Worm (Caenorhabditis elegans) whole organism, late embryonic: ENCODE data around the gene R05D3.9.
A peak's percentile ranks its signal among the peaks of the same experiment; 100 is the strongest.

ENCODE experiments used
- C08G9.2 ChIP-seq: sonication (generic microtip); optimal IDR thresholded peaks from 2 replicates; lab custom pipeline; 2016; ENCODE audit warnings: mild to moderate bottlenecking, missing genetic modification characterization, moderate library complexity, missing compliant biosample characterization
- F13H6.1 ChIP-seq: sonication (generic microtip); optimal IDR thresholded peaks from 2 replicates; lab custom pipeline; 2016; ENCODE audit warnings: missing genetic modification characterization, missing compliant biosample characterization
- K02D7.2 ChIP-seq: sonication (generic microtip); optimal IDR thresholded peaks from 2 replicates; lab custom pipeline; 2017; ENCODE audit warnings: mild to moderate bottlenecking, missing genetic modification characterization, missing compliant biosample characterization
- ahr-1 ChIP-seq: sonication (generic microtip); optimal IDR thresholded peaks from 2 replicates; lab custom pipeline; 2016; ENCODE audit warnings: missing genetic modification characterization, missing compliant biosample characterization
- ceh-18 ChIP-seq: sonication (generic microtip); optimal IDR thresholded peaks from 2 replicates; lab custom pipeline; 2016; ENCODE audit warnings: missing genetic modification characterization, missing compliant biosample characterization
- ceh-19 ChIP-seq: fragments of 200-800 bp; sonication (Bioruptor generic); optimal IDR thresholded peaks from 2 replicates; lab custom pipeline; 2018; ENCODE audit warnings: mild to moderate bottlenecking, missing genetic modification characterization, missing compliant biosample characterization
- ceh-2 ChIP-seq: sonication (generic microtip); optimal IDR thresholded peaks from 2 replicates; lab custom pipeline; 2016; ENCODE audit warnings: missing genotype, missing genetic modification characterization, missing compliant biosample characterization
- ceh-22 ChIP-seq: sonication (generic microtip); optimal IDR thresholded peaks from 2 replicates; lab custom pipeline; 2017; ENCODE audit warnings: missing biosample characterization, missing genetic modification characterization
- ceh-24 ChIP-seq: sonication (generic microtip); optimal IDR thresholded peaks from 2 replicates; lab custom pipeline; 2016; ENCODE audit warnings: mild to moderate bottlenecking, missing genetic modification characterization, missing compliant biosample characterization
- ceh-30 ChIP-seq: fragments of 150-350 bp; optimal IDR thresholded peaks from 2 replicates; lab custom pipeline; 2014; ENCODE audit warnings: missing biosample characterization, missing genetic modification characterization
- ceh-31 ChIP-seq: sonication (generic microtip); optimal IDR thresholded peaks from 2 replicates; lab custom pipeline; 2016; ENCODE audit warnings: missing genetic modification characterization, missing compliant biosample characterization
- ceh-34 ChIP-seq: sonication (generic microtip); optimal IDR thresholded peaks from 2 replicates; lab custom pipeline; 2016; ENCODE audit warnings: mild to moderate bottlenecking, missing genetic modification characterization, missing compliant biosample characterization
- ceh-6 ChIP-seq: fragments of 200-800 bp; sonication (Bioruptor generic); optimal IDR thresholded peaks from 2 replicates; lab custom pipeline; 2018; ENCODE audit warnings: mild to moderate bottlenecking, missing genetic modification characterization, missing compliant biosample characterization
- ceh-9 ChIP-seq: sonication (generic microtip); optimal IDR thresholded peaks from 2 replicates; lab custom pipeline; 2016; ENCODE audit warnings: mild to moderate bottlenecking, missing genetic modification characterization, inconsistent platforms, missing compliant biosample characterization
- che-1 ChIP-seq: sonication (generic microtip); optimal IDR thresholded peaks from 2 replicates; lab custom pipeline; 2016; ENCODE audit warnings: mild to moderate bottlenecking, missing genetic modification characterization, missing compliant biosample characterization
- dmd-4 ChIP-seq: sonication (generic microtip); optimal IDR thresholded peaks from 2 replicates; lab custom pipeline; 2016; ENCODE audit warnings: borderline replicate concordance, missing genetic modification characterization, missing compliant biosample characterization
- elt-4 ChIP-seq: sonication (generic microtip); optimal IDR thresholded peaks from 2 replicates; lab custom pipeline; 2016; ENCODE audit warnings: missing genetic modification characterization, missing compliant biosample characterization
- ets-4 ChIP-seq: sonication (generic microtip); optimal IDR thresholded peaks from 2 replicates; lab custom pipeline; 2016; ENCODE audit warnings: missing genetic modification characterization, missing compliant biosample characterization
- fkh-6 ChIP-seq: sonication (generic microtip); optimal IDR thresholded peaks from 2 replicates; lab custom pipeline; 2016; ENCODE audit warnings: missing genetic modification characterization, missing compliant biosample characterization
- hlh-13 ChIP-seq: fragments of 200-800 bp; sonication (Bioruptor generic); optimal IDR thresholded peaks from 2 replicates; lab custom pipeline; 2018; ENCODE audit warnings: mild to moderate bottlenecking, missing genetic modification characterization, missing compliant biosample characterization
- hlh-15 ChIP-seq: sonication (generic microtip); optimal IDR thresholded peaks from 2 replicates; lab custom pipeline; 2016; ENCODE audit warnings: missing genetic modification characterization, missing compliant biosample characterization
- hlh-6 ChIP-seq: sonication (generic microtip); optimal IDR thresholded peaks from 2 replicates; lab custom pipeline; 2016; ENCODE audit warnings: missing genotype, missing genetic modification characterization, missing compliant biosample characterization
- hlh-8 ChIP-seq: sonication (generic microtip); optimal IDR thresholded peaks from 2 replicates; lab custom pipeline; 2016; ENCODE audit warnings: missing genotype, missing genetic modification characterization, missing compliant biosample characterization
- madf-2 ChIP-seq: sonication (generic microtip); optimal IDR thresholded peaks from 2 replicates; lab custom pipeline; 2017; ENCODE audit warnings: missing genetic modification characterization, missing compliant biosample characterization
- mec-3 ChIP-seq: sonication (generic microtip); optimal IDR thresholded peaks from 2 replicates; lab custom pipeline; 2016; ENCODE audit warnings: borderline replicate concordance, missing genetic modification characterization, missing compliant biosample characterization
- nfya-1 ChIP-seq: sonication (generic microtip); optimal IDR thresholded peaks from 2 replicates; lab custom pipeline; 2017; ENCODE audit warnings: missing genetic modification characterization, mild to moderate bottlenecking, missing compliant biosample characterization, antibody characterized with exemption, moderate library complexity
- npax-4 ChIP-seq: sonication (generic microtip); optimal IDR thresholded peaks from 2 replicates; lab custom pipeline; 2016; ENCODE audit warnings: missing genetic modification characterization, missing compliant biosample characterization
- pat-9 ChIP-seq: fragments of 200-800 bp; sonication (Bioruptor generic); optimal IDR thresholded peaks from 2 replicates; lab custom pipeline; 2018; ENCODE audit warnings: mild to moderate bottlenecking, missing genetic modification characterization, moderate library complexity, missing compliant biosample characterization
- pax-1 ChIP-seq: fragments of 150-350 bp; optimal IDR thresholded peaks from 2 replicates; lab custom pipeline; 2014; ENCODE audit warnings: missing biosample characterization, missing genetic modification characterization
- pha-2 ChIP-seq: sonication (generic microtip); optimal IDR thresholded peaks from 2 replicates; lab custom pipeline; 2017; ENCODE audit warnings: mild to moderate bottlenecking, missing genetic modification characterization, missing compliant biosample characterization
- pha-4 ChIP-seq: fragments of 150-350 bp; optimal IDR thresholded peaks from 2 replicates; lab custom pipeline; 2018; ENCODE audit warnings: missing biosample characterization, missing genetic modification reagents, missing genetic modification characterization
- pqm-1 ChIP-seq: sonication (generic microtip); optimal IDR thresholded peaks from 2 replicates; lab custom pipeline; 2016; ENCODE audit warnings: missing genetic modification characterization, missing compliant biosample characterization
- ref-2 ChIP-seq: sonication (generic microtip); optimal IDR thresholded peaks from 2 replicates; lab custom pipeline; 2016; ENCODE audit warnings: missing genetic modification characterization, missing compliant biosample characterization
- rnt-1 ChIP-seq: sonication (generic microtip); optimal IDR thresholded peaks from 2 replicates; lab custom pipeline; 2016; ENCODE audit warnings: missing genetic modification characterization, missing compliant biosample characterization
- sdc-2 ChIP-seq: sonication (generic microtip); optimal IDR thresholded peaks from 2 replicates; lab custom pipeline; 2016; ENCODE audit warnings: missing genotype, missing genetic modification characterization, missing compliant biosample characterization
- sox-2 ChIP-seq: fragments of 200-800 bp; sonication (Bioruptor generic); IDR thresholded peaks from 2 replicates; pipeline ENCODE4 v1.3.6; 2022; ENCODE audit warnings: missing genetic modification reagents, missing genetic modification characterization, missing compliant biosample characterization
- sox-4 ChIP-seq: sonication (generic microtip); optimal IDR thresholded peaks from 2 replicates; lab custom pipeline; 2017; ENCODE audit warnings: mild to moderate bottlenecking, missing genetic modification characterization, inconsistent platforms, missing compliant biosample characterization
- syd-9 ChIP-seq: sonication (generic microtip); optimal IDR thresholded peaks from 2 replicates; lab custom pipeline; 2016; ENCODE audit warnings: mild to moderate bottlenecking, missing genetic modification characterization, moderate library complexity, missing compliant biosample characterization
- tbx-2 ChIP-seq: sonication (generic microtip); optimal IDR thresholded peaks from 2 replicates; lab custom pipeline; 2016; ENCODE audit warnings: missing genetic modification characterization, missing compliant biosample characterization
- ttx-3 ChIP-seq: sonication (generic microtip); optimal IDR thresholded peaks from 2 replicates; lab custom pipeline; 2016; ENCODE audit warnings: missing genetic modification reagents, missing genetic modification characterization, missing compliant biosample characterization
- unc-3 ChIP-seq, 2 experiments: fragments of 200-800 bp in 1 of 2; sonication (Bioruptor generic) in 1 of 2; sonication (generic microtip) in 1 of 2; conservative IDR thresholded peaks in 1 of 2; optimal IDR thresholded peaks in 1 of 2; 2 replicates each; pipeline versions ENCODE4 v1.3.6 to Lab custom; 2016 to 2022; ENCODE audit warnings: missing compliant biosample characterization in 2 of 2, missing genetic modification characterization in 2 of 2, missing genetic modification reagents in 1 of 2
- unc-55 ChIP-seq: sonication (generic microtip); optimal IDR thresholded peaks from 2 replicates; lab custom pipeline; 2017; ENCODE audit warnings: missing biosample characterization, missing genetic modification reagents, missing genetic modification characterization
- unc-86 ChIP-seq: sonication (generic microtip); optimal IDR thresholded peaks from 2 replicates; lab custom pipeline; 2016; ENCODE audit warnings: missing genetic modification characterization, missing compliant biosample characterization
- ztf-16 ChIP-seq: sonication (generic microtip); optimal IDR thresholded peaks from 2 replicates; lab custom pipeline; 2017; ENCODE audit warnings: missing genetic modification characterization, missing compliant biosample characterization

Gene R05D3.9

DNA sequence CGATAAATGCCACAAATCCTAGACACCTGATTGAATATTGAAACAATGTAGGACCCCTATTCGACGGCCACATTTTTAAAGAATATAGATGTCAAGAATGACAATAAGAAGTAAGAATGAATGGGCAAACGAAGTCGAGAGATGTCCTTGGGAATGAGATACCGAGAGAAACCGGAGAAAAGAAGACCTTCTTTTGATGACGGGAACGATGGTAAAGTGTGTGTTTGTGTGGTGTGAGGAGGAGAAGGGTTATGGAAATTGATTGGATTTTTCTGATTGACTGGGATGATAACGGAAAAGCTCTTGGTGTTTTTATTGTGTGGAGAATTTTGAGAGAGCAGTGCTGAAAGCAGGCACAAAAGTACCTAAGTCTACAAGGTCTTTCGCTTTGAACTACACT lies at the start of gene R05D3.9:
R05D3.9 (minus strand) TSS at position 101 of the 400 bp plus-strand sequence.
- TF ChIP-seq pha-4 (no peak), hlh-8 (tag; lab: Kevin White, UChicago) (no peak), nfya-1 (tag; lab: Kevin White, UChicago) (no peak), elt-4 (no peak), sox-4 (tag; lab: Kevin White, UChicago) (no peak), tbx-2 (tag; lab: Kevin White, UChicago) (no peak), unc-86 (tag; lab: Kevin White, UChicago) (no peak), ztf-16 (tag; lab: Kevin White, UChicago) (no peak), che-1 (tag; lab: Kevin White, UChicago) (no peak), dmd-4 (tag; lab: Kevin White, UChicago) (no peak), ceh-22 (no peak), ref-2 (tag; lab: Kevin White, UChicago) (no peak), madf-2 (tag; lab: Kevin White, UChicago) (no peak), F13H6.1 (no peak)

DNA sequence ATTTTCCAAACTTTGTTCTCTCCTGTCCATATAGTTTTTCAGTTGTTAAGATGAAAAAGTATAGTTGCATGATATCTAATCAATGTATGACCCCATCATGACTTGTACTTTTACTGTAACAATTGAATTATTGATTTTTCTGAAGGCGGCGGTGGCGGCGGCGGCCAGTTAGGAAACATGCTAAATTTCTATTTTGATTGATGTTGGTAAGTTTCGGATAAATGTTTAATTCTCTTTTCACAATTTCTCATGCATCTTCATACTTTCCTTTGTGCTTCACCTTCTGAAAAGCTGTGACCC lies 49.4 kb upstream of the R05D3.9 start, which contains the start of gene sor-1:
sor-1 (plus strand) TSS at position 201 of the 300 bp plus-strand sequence.
- TF ChIP-seq pax-1 (no peak), ceh-18 (no peak), ztf-16 (tag; lab: Kevin White, UChicago) (no peak), syd-9 (tag; lab: Kevin White, UChicago) (no peak), dmd-4 (tag; lab: Kevin White, UChicago) (no peak), ceh-34 (tag; lab: Kevin White, UChicago) (no peak), ceh-30 (tag; lab: Kevin White, UChicago) (no peak), ahr-1 (tag; lab: Kevin White, UChicago) (no peak), fkh-6 (tag; lab: Kevin White, UChicago) (no peak), unc-3 (GFP tag; conservative IDR thresholded peaks at IDR 0.05; lab: Robert Waterston, UW) (no peak), unc-3 (tag; optimal IDR thresholded peaks at IDR 0.05; lab: Kevin White, UChicago) (no peak)
- TF ChIP-seq, all 69 proteins: peak for 0

DNA sequence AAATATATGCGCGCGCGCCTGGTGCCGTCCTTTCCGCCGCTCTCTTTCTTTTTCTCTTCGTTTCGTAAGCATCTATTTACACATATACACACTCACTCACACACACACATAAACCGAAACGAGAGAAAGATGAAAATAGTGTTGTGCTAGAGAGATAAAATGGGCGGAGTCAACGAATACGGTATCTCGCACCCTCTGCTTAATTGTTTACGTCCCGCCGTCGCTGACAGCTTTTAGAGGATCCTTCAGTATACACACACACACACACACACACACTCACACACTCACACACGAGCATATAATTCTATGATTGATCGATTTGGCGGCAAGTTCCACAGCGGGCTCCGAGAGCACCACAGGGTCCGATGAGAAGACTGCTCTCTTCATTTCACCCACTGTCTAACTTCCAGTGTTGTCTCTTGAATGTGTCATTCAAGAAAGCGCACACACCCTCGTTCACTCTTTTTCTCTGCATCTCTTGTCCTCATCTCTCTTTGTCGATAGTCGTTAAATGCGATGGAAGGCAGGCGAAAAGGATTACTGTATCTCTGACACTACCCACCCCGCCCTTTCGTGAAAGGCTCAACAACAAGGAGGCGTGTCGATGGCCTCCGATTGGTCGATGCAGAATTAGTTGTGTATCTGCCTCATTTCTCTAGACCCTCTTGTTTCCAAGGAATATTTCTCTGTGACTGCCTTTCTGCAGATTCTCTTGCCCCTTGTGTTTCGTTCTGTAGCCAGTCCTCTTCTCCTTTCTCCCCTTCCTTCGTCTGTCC lies 48.9 kb upstream of the R05D3.9 start:
- TF ChIP-seq ceh-2 (peak; percentile 41), sox-2 (peak; percentile 61), ceh-31 (tag; lab: Kevin White, UChicago) (peak; percentile 95), pax-1 (no peak), ceh-30 (tag; lab: Kevin White, UChicago) (no peak), mec-3 (tag; lab: Kevin White, UChicago) (no peak), nfya-1 (tag; lab: Kevin White, UChicago) (peak; percentile 100), ztf-16 (tag; lab: Kevin White, UChicago) (peak; percentile 55), unc-3 (GFP tag; conservative IDR thresholded peaks at IDR 0.05; lab: Robert Waterston, UW) (no peak), unc-3 (tag; optimal IDR thresholded peaks at IDR 0.05; lab: Kevin White, UChicago) (peak; percentile 1), ceh-6 (GFP tag; lab: Kevin White, UChicago) (peak; percentile 18), hlh-15 (tag; lab: Kevin White, UChicago) (no peak), pqm-1 (tag; lab: Kevin White, UChicago) (no peak), hlh-6 (tag; lab: Kevin White, UChicago) (no peak), K02D7.2 (no peak), elt-4 (no peak), sdc-2 (tag; lab: Kevin White, UChicago) (peak; percentile 25), dmd-4 (tag; lab: Kevin White, UChicago) (peak; percentile 1), pha-2 (tag; lab: Kevin White, UChicago) (peak; percentile 83), ceh-9 (tag; lab: Kevin White, UChicago) (no peak), syd-9 (tag; lab: Kevin White, UChicago) (peak; percentile 76), unc-86 (tag; lab: Kevin White, UChicago) (no peak), ttx-3 (tag; lab: Kevin White, UChicago) (peak; percentile 19), ahr-1 (tag; lab: Kevin White, UChicago) (no peak), ceh-19 (peak; percentile 5), ceh-24 (tag; lab: Kevin White, UChicago) (no peak), hlh-13 (no peak), ceh-22 (peak; percentile 87), npax-4 (no peak), C08G9.2 (no peak), unc-55 (peak; percentile 98), ceh-34 (tag; lab: Kevin White, UChicago) (peak; percentile 78), che-1 (tag; lab: Kevin White, UChicago) (no peak), hlh-8 (tag; lab: Kevin White, UChicago) (peak; percentile 15), pat-9 (tag; lab: Kevin White, UChicago) (peak; percentile 2), ets-4 (peak; percentile 50), rnt-1 (peak; percentile 54)
